Worm (Caenorhabditis elegans) whole organism, L2 larva: ENCODE results near the gene F31B9.2.

Source experiments
- F13H6.1 ChIP-seq: sonication (generic microtip); optimal IDR thresholded peaks from 2 replicates; lab custom pipeline; 2016; ENCODE audit warnings: missing genetic modification characterization, missing compliant biosample characterization
- R02D3.7 ChIP-seq: fragments of 150-350 bp; optimal IDR thresholded peaks from 2 replicates; lab custom pipeline; 2014; ENCODE audit warnings: missing biosample characterization, missing genetic modification characterization
- Y55F3AM.14 ChIP-seq: fragments of 200-800 bp; sonication (Bioruptor generic); optimal IDR thresholded peaks from 2 replicates; lab custom pipeline; 2018; ENCODE audit warnings: mild to moderate bottlenecking, missing genetic modification characterization, missing compliant biosample characterization
- ZK546.5 ChIP-seq: sonication (generic microtip); optimal IDR thresholded peaks from 2 replicates; lab custom pipeline; 2017; ENCODE audit warnings: missing biosample characterization, missing genetic modification characterization
- aly-2 ChIP-seq: fragments of 150-350 bp; optimal IDR thresholded peaks from 2 replicates; lab custom pipeline; 2014; ENCODE audit warnings: missing biosample characterization, missing genetic modification characterization
- ama-1 ChIP-seq: fragments of 150-350 bp; optimal IDR thresholded peaks from 2 replicates; lab custom pipeline; 2018; ENCODE audit warnings: inconsistent platforms
- blmp-1 ChIP-seq: sonication (generic microtip); optimal IDR thresholded peaks from 2 replicates; lab custom pipeline; 2017; ENCODE audit warnings: missing genetic modification characterization, mild to moderate bottlenecking, missing compliant biosample characterization, antibody characterized with exemption, moderate library complexity; ENCODE audit not compliant: insufficient read depth
- ceh-82 ChIP-seq: fragments of 150-350 bp; optimal IDR thresholded peaks from 2 replicates; lab custom pipeline; 2014; ENCODE audit warnings: missing biosample characterization, missing genetic modification characterization
- dmd-4 ChIP-seq: sonication (generic microtip); optimal IDR thresholded peaks from 2 replicates; lab custom pipeline; 2017; ENCODE audit warnings: missing biosample characterization, missing genetic modification characterization
- fos-1 ChIP-seq: fragments of 150-350 bp; optimal IDR thresholded peaks from 2 replicates; lab custom pipeline; 2014; ENCODE audit warnings: missing biosample characterization, missing genetic modification characterization
- gmeb-1 ChIP-seq: fragments of 150-350 bp; optimal IDR thresholded peaks from 2 replicates; lab custom pipeline; 2014; ENCODE audit warnings: missing biosample characterization, missing genetic modification characterization
- lin-39 ChIP-seq: fragments of 150-350 bp; optimal IDR thresholded peaks from 2 replicates; lab custom pipeline; 2014; ENCODE audit warnings: missing biosample characterization, missing genetic modification reagents, missing genetic modification characterization
- lsy-2 ChIP-seq, 2 experiments: fragments of 150-350 bp in 1 of 2; sonication (generic microtip) in 1 of 2; optimal IDR thresholded peaks; 2 replicates each; lab custom pipeline; 2014 to 2017; ENCODE audit warnings: missing biosample characterization in 2 of 2, missing genetic modification characterization in 2 of 2
- mab-5 ChIP-seq: fragments of 150-350 bp; optimal IDR thresholded peaks from 2 replicates; lab custom pipeline; 2014; ENCODE audit warnings: missing biosample characterization, missing genetic modification characterization
- mbf-1 ChIP-seq: sonication (generic microtip); optimal IDR thresholded peaks from 2 replicates; lab custom pipeline; 2017; ENCODE audit warnings: missing biosample characterization, missing genetic modification characterization
- mdl-1 ChIP-seq, 2 experiments: fragments of 150-350 bp in 1 of 2; sonication (generic microtip) in 1 of 2; optimal IDR thresholded peaks; 2 replicates each; lab custom pipeline; 2017; ENCODE audit warnings: missing biosample characterization in 2 of 2, missing genetic modification characterization in 2 of 2
- nhr-10 ChIP-seq: sonication (generic microtip); optimal IDR thresholded peaks from 2 replicates; lab custom pipeline; 2017; ENCODE audit warnings: missing biosample characterization, missing genetic modification characterization
- nhr-11 ChIP-seq: fragments of 150-350 bp; optimal IDR thresholded peaks from 2 replicates; lab custom pipeline; 2014; ENCODE audit warnings: missing biosample characterization, missing genetic modification characterization
- nhr-12 ChIP-seq: fragments of 150-350 bp; optimal IDR thresholded peaks from 2 replicates; lab custom pipeline; 2014; ENCODE audit warnings: missing biosample characterization, missing genetic modification characterization
- nhr-129 ChIP-seq: fragments of 150-350 bp; optimal IDR thresholded peaks from 2 replicates; lab custom pipeline; 2014; ENCODE audit warnings: missing biosample characterization, missing genetic modification characterization
- nhr-21 ChIP-seq: fragments of 150-350 bp; optimal IDR thresholded peaks from 2 replicates; lab custom pipeline; 2014; ENCODE audit warnings: missing biosample characterization, missing genetic modification characterization
- nhr-237 ChIP-seq: fragments of 150-350 bp; optimal IDR thresholded peaks from 2 replicates; lab custom pipeline; 2014; ENCODE audit warnings: missing biosample characterization, missing genetic modification characterization
- nhr-25 ChIP-seq: fragments of 150-350 bp; sonication (generic microtip); optimal IDR thresholded peaks from 3 replicates; lab custom pipeline; 2014; ENCODE audit warnings: missing biosample characterization, missing genetic modification characterization
- nhr-77 ChIP-seq: fragments of 150-350 bp; optimal IDR thresholded peaks from 2 replicates; lab custom pipeline; 2014; ENCODE audit warnings: missing biosample characterization, missing genetic modification characterization
- sem-4 ChIP-seq: fragments of 150-350 bp; optimal IDR thresholded peaks from 2 replicates; lab custom pipeline; 2014; ENCODE audit warnings: missing biosample characterization, missing genetic modification reagents, missing genetic modification characterization
- skn-1 ChIP-seq: sonication (generic microtip); optimal IDR thresholded peaks from 2 replicates; lab custom pipeline; 2017; ENCODE audit warnings: missing biosample characterization, missing genetic modification characterization
- sma-9 ChIP-seq, 2 experiments: fragments of 150-350 bp in 1 of 2; sonication (generic microtip) in 1 of 2; optimal IDR thresholded peaks; 2 replicates each; lab custom pipeline; 2014 to 2016; ENCODE audit warnings: missing genetic modification characterization in 2 of 2, mild to moderate bottlenecking in 1 of 2, missing biosample characterization in 1 of 2, missing compliant biosample characterization in 1 of 2, missing genetic modification reagents in 1 of 2, moderate library complexity in 1 of 2
- snpc-4 ChIP-seq: fragments of 150-350 bp; optimal IDR thresholded peaks from 2 replicates; lab custom pipeline; 2014; ENCODE audit warnings: missing biosample characterization, missing genetic modification characterization
- unc-39 ChIP-seq: fragments of 150-350 bp; optimal IDR thresholded peaks from 2 replicates; lab custom pipeline; 2014; ENCODE audit warnings: missing biosample characterization, missing genetic modification characterization
- unc-55 ChIP-seq: fragments of 150-350 bp; sonication (generic microtip); optimal IDR thresholded peaks from 3 replicates; lab custom pipeline; 2014; ENCODE audit warnings: missing biosample characterization, missing genetic modification reagents, missing genetic modification characterization
- unc-62 ChIP-seq: fragments of 150-350 bp; optimal IDR thresholded peaks from 2 replicates; lab custom pipeline; 2014; ENCODE audit warnings: missing biosample characterization, missing genetic modification reagents, missing genetic modification characterization
- zag-1 ChIP-seq: fragments of 150-350 bp; optimal IDR thresholded peaks from 2 replicates; lab custom pipeline; 2014; ENCODE audit warnings: missing biosample characterization, missing genetic modification characterization
- ztf-1 ChIP-seq: fragments of 200-800 bp; sonication (Bioruptor generic); conservative IDR thresholded peaks from 2 replicates; pipeline ENCODE4 v1.3.6; 2022; ENCODE audit warnings: missing genetic modification characterization, missing compliant biosample characterization
- ztf-4 ChIP-seq: fragments of 150-350 bp; optimal IDR thresholded peaks from 2 replicates; lab custom pipeline; 2014; ENCODE audit warnings: missing biosample characterization, missing genetic modification characterization

F31B9.2 gene

ce11 chrX:15917000-15917399 is at the start of gene F31B9.2, which contains the start of gene F31B9.4:
TSS of gene F31B9.2 (plus strand) at chrX:15917367.
TSS of gene F31B9.4 (minus strand) at chrX:15917100.
- TF ChIP-seq unc-55 (GFP tag; lab: Kevin White, UChicago) (no peak), sem-4 (no peak), nhr-129 (tag; lab: Kevin White, UChicago) (no peak), ceh-82 (no peak)
- TF ChIP-seq, all 48 proteins: peak for 0

DNA sequence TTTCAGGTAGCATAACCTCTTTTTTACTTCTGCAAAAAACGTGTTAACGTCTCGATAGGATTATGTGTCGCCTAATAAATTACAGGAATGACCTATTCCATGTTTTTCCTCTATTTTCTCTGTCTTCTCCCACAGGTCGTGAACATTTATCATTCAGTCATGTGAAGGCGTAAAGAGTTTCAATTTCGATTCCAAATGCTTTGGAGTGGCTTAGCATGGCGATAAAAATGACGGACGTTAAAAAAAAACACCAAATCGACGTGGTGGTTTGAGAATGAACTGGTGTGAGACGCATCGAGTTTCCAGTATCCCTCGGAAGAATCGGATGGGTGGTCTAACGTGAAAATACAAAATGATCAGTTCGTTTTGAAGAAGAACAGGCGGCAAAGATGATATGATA is 47.6 kb upstream of the F31B9.2 start:
- TF ChIP-seq blmp-1 (tag; lab: Kevin White, UChicago) (no peak), R02D3.7 (no peak), fos-1 (tag; lab: Kevin White, UChicago) (no peak), unc-55 (GFP tag; lab: Kevin White, UChicago) (peak; percentile 50)

- TF ChIP-seq ztf-1 = no peak
- TF ChIP-seq unc-55 (GFP tag; lab: Kevin White, UChicago) = peak; percentile 23
- TF ChIP-seq, all 48 proteins: peak for 1
These were observed 40.2 kb upstream of the F31B9.2 start for ce11 chrX:15876936-15877335.

DNA sequence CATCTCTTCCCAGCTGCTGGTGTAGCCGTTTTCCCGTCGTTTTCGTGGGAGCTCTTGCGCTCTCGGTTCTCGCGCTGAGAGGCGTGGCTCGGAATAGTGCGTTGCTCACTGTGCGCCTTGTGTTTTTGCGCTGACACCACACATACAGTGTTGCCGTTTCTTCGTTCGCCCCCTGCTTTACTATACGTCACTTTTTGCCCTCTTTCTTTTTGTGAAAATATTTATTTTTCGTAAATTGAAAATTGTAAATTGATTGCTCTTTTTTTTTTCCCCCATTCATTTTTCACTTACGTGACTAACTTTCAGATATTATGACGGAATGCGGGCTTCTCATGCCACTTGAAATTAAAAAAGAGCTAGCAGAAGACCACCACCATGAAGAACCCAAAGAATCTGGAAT is 38.4 kb upstream of the F31B9.2 start, which contains the start of gene gmeb-2:
gmeb-2 (plus strand) TSS at position 301 of the 400 bp plus-strand sequence.
- peak; percentile 2 for TF ChIP-seq sma-9 (GFP tag; optimal IDR thresholded peaks at IDR 0.05; lab: Kevin White, UChicago)
- TF ChIP-seq sma-9 (tag; optimal IDR thresholded peaks at IDR 0.05; lab: Kevin White, UChicago) = no peak
- TF ChIP-seq ZK546.5 (tag; lab: Kevin White, UChicago) = no peak
- peak; percentile 26 for TF ChIP-seq F13H6.1 (tag; lab: Kevin White, UChicago)
- TF ChIP-seq, all 48 proteins: peak for 2

DNA sequence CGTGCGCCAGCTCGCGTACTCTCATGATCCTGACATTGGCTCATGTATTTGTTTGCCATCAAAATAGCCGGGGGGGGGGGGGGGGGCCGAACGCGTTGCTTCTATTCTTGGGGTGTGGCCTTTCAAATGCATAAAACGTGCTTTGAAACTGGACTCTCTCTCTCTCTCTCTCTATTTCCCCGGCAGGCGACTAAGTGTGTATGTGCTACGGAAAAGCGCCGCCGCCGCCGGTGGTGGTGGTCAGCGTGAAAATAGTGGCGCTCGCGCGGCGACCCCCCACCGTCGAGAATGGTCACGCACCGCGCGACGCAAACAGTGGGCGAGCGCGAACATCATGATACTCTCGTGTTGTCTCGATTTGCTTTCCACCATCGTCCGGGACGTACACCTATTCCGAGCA is 36.1 kb upstream of the F31B9.2 start:
- TF ChIP-seq ztf-4 = no peak
- no peak for TF ChIP-seq nhr-10 (tag; lab: Kevin White, UChicago)
- no peak for TF ChIP-seq ama-1 (lab: Kevin White, UChicago)
- TF ChIP-seq mdl-1 (tag; optimal IDR thresholded peaks at IDR 0.05; lab: Kevin White, UChicago) = no peak
- no peak for TF ChIP-seq Y55F3AM.14 (GFP tag; lab: Kevin White, UChicago)
- no peak for TF ChIP-seq nhr-237 (tag; lab: Kevin White, UChicago)
- no peak for TF ChIP-seq mab-5
- TF ChIP-seq sem-4 = no peak
- no peak for TF ChIP-seq unc-62
- TF ChIP-seq nhr-25 = no peak
- no peak for TF ChIP-seq unc-39 (tag; lab: Kevin White, UChicago)
- no peak for TF ChIP-seq lin-39 (tag; lab: Kevin White, UChicago)
- TF ChIP-seq mbf-1 (tag; lab: Kevin White, UChicago) = no peak
- no peak for TF ChIP-seq gmeb-1 (tag; lab: Kevin White, UChicago)
- TF ChIP-seq aly-2 (tag; lab: Kevin White, UChicago) = no peak
- TF ChIP-seq nhr-77 (tag; lab: Kevin White, UChicago) = no peak
- no peak for TF ChIP-seq nhr-12
- TF ChIP-seq unc-55 (GFP tag; lab: Kevin White, UChicago) = no peak
- no peak for TF ChIP-seq skn-1 (tag; lab: Kevin White, UChicago)
- no peak for TF ChIP-seq zag-1 (tag; lab: Kevin White, UChicago)

- TF ChIP-seq R02D3.7 = no peak
- peak; percentile 4 for TF ChIP-seq snpc-4 (tag; lab: Kevin White, UChicago)
- TF ChIP-seq nhr-11 (tag; lab: Kevin White, UChicago) = no peak
- TF ChIP-seq nhr-21 (tag; lab: Kevin White, UChicago) = no peak
- TF ChIP-seq, all 48 proteins: peak for 1
These were observed 32.7 kb upstream of the F31B9.2 start for ce11 chrX:15884478-15884877.

- TF ChIP-seq lsy-2 (tag; optimal IDR thresholded peaks at IDR 0.05; lab: Kevin White, UChicago) (no peak), dmd-4 (tag; lab: Kevin White, UChicago) (no peak), sma-9 (GFP tag; optimal IDR thresholded peaks at IDR 0.05; lab: Kevin White, UChicago) (no peak), sma-9 (tag; optimal IDR thresholded peaks at IDR 0.05; lab: Kevin White, UChicago) (no peak), skn-1 (tag; lab: Kevin White, UChicago) (no peak), F13H6.1 (tag; lab: Kevin White, UChicago) (no peak)
- TF ChIP-seq, all 48 proteins: peak for 0
These were observed 29.7 kb upstream of the F31B9.2 start, which contains the start of gene F53H4.3 for ce11 chrX:15887495-15887894. TSS of gene F53H4.3 (minus strand) at chrX:15887595.
